Worm (Caenorhabditis elegans) whole organism, L2 larva: ENCODE results near the gene R09F10.3.

ENCODE experiments used
- alr-1 ChIP-seq: fragments of 150-350 bp; optimal IDR thresholded peaks from 2 replicates; lab custom pipeline; 2014; ENCODE audit warnings: missing biosample characterization, missing genetic modification characterization
- ceh-16 ChIP-seq: fragments of 150-350 bp; optimal IDR thresholded peaks from 2 replicates; lab custom pipeline; 2014; ENCODE audit warnings: missing biosample characterization, missing genetic modification characterization
- ceh-82 ChIP-seq: fragments of 150-350 bp; optimal IDR thresholded peaks from 2 replicates; lab custom pipeline; 2014; ENCODE audit warnings: missing biosample characterization, missing genetic modification characterization
- fos-1 ChIP-seq: fragments of 150-350 bp; optimal IDR thresholded peaks from 2 replicates; lab custom pipeline; 2014; ENCODE audit warnings: missing biosample characterization, missing genetic modification characterization
- nhr-10 ChIP-seq: sonication (generic microtip); optimal IDR thresholded peaks from 2 replicates; lab custom pipeline; 2017; ENCODE audit warnings: missing biosample characterization, missing genetic modification characterization
- nhr-12 ChIP-seq: fragments of 150-350 bp; optimal IDR thresholded peaks from 2 replicates; lab custom pipeline; 2014; ENCODE audit warnings: missing biosample characterization, missing genetic modification characterization
- nhr-237 ChIP-seq: fragments of 150-350 bp; optimal IDR thresholded peaks from 2 replicates; lab custom pipeline; 2014; ENCODE audit warnings: missing biosample characterization, missing genetic modification characterization
- nhr-25 ChIP-seq: fragments of 150-350 bp; sonication (generic microtip); optimal IDR thresholded peaks from 3 replicates; lab custom pipeline; 2014; ENCODE audit warnings: missing biosample characterization, missing genetic modification characterization
- nhr-6 ChIP-seq: fragments of 150-350 bp; optimal IDR thresholded peaks from 2 replicates; lab custom pipeline; 2014; ENCODE audit warnings: missing biosample characterization, missing genetic modification characterization
- unc-39 ChIP-seq: fragments of 150-350 bp; optimal IDR thresholded peaks from 2 replicates; lab custom pipeline; 2014; ENCODE audit warnings: missing biosample characterization, missing genetic modification characterization
- zag-1 ChIP-seq: fragments of 150-350 bp; optimal IDR thresholded peaks from 2 replicates; lab custom pipeline; 2014; ENCODE audit warnings: missing biosample characterization, missing genetic modification characterization
- ztf-11 ChIP-seq: sonication (generic microtip); optimal IDR thresholded peaks from 2 replicates; lab custom pipeline; 2017; ENCODE audit warnings: missing biosample characterization, missing genetic modification characterization

DNA sequence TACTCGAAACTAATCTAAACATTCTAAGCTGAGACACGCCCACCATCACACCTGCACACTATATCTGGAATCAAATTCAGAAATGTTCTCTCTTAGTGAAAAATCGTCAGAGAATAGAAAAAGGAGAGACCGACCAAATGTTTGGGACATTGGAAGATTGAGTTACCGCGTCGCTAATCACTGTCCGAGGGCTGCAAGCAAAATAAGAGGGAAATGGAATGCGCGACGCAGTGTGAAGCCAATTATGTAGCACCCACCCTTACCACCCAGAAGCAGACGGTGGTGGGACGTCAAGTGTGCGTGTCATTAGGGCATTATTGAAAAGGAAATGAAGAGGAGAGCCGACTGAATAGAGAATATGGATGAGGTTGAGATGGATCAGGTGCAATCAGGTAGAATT is 17.2 kb downstream of the R09F10.3 start:
- no peak for TF ChIP-seq ztf-11 (tag; lab: Kevin White, UChicago)
- TF ChIP-seq fos-1 = no peak
- no peak for TF ChIP-seq ceh-16 (tag; lab: Kevin White, UChicago)
- no peak for TF ChIP-seq unc-39 (tag; lab: Kevin White, UChicago)
- TF ChIP-seq zag-1 (tag; lab: Kevin White, UChicago) = no peak
- no peak for TF ChIP-seq nhr-6 (tag; lab: Kevin White, UChicago)
- no peak for TF ChIP-seq alr-1 (tag; lab: Kevin White, UChicago)
- no peak for TF ChIP-seq nhr-25
- TF ChIP-seq ceh-82 (tag; lab: Kevin White, UChicago) = no peak
- TF ChIP-seq nhr-237 (tag; lab: Kevin White, UChicago) = no peak
- TF ChIP-seq nhr-10 = no peak
- TF ChIP-seq nhr-12 = no peak
